Fruit fly (Drosophila melanogaster) whole organism, prepupa: Measurements from ENCODE around the gene CG31898.
A peak's percentile ranks its signal among the peaks of the same experiment; 100 is the strongest.

ENCODE experiments used
- Blimp-1 ChIP-seq: fragments of 200-800 bp; sonication (Bioruptor generic); optimal IDR thresholded peaks from 3 replicates; lab custom pipeline; 2017; ENCODE audit warnings: missing biosample characterization, missing genetic modification characterization, mild to moderate bottlenecking, moderate library complexity, missing genetic modification reagents
- CG10631 ChIP-seq: fragments of 200-800 bp; sonication (Bioruptor generic); optimal IDR thresholded peaks from 2 replicates; lab custom pipeline; 2016; ENCODE audit warnings: missing biosample characterization, missing genetic modification characterization
- CG10669 ChIP-seq: fragments of 200-800 bp; sonication (Bioruptor generic); optimal IDR thresholded peaks from 3 replicates; lab custom pipeline; 2018; ENCODE audit warnings: missing biosample characterization, mild to moderate bottlenecking, missing genetic modification characterization, moderate library complexity
- CG11294 ChIP-seq: fragments of 200-800 bp; sonication (Bioruptor generic); IDR thresholded peaks from 2 replicates; pipeline ENCODE4 v1.3.6; 2022; ENCODE audit warnings: missing biosample characterization, missing genetic modification characterization
- CG11762 ChIP-seq: fragments of 200-800 bp; sonication (Bioruptor generic); optimal IDR thresholded peaks from 3 replicates; lab custom pipeline; 2016; ENCODE audit warnings: missing biosample characterization, missing genetic modification characterization; ENCODE audit not compliant: insufficient read depth
- CG11902 ChIP-seq: fragments of 200-800 bp; sonication (Bioruptor generic); optimal IDR thresholded peaks from 3 replicates; lab custom pipeline; 2016; ENCODE audit warnings: missing biosample characterization, missing genetic modification characterization
- CG15336 ChIP-seq: fragments of 200-800 bp; sonication (Bioruptor generic); IDR thresholded peaks from 2 replicates; pipeline ENCODE4 v1.3.6; 2022; ENCODE audit warnings: missing biosample characterization, missing genetic modification characterization
- CG1621 ChIP-seq: fragments of 200-800 bp; sonication (Bioruptor generic); optimal IDR thresholded peaks from 3 replicates; lab custom pipeline; 2018; ENCODE audit warnings: missing biosample characterization, mild to moderate bottlenecking, missing genetic modification characterization
- CG31627 ChIP-seq: fragments of 200-800 bp; sonication (Bioruptor generic); optimal IDR thresholded peaks from 3 replicates; lab custom pipeline; 2016; ENCODE audit warnings: missing biosample characterization, missing genetic modification characterization
- CG32006 ChIP-seq: fragments of 200-800 bp; sonication (Bioruptor generic); optimal IDR thresholded peaks from 3 replicates; lab custom pipeline; 2017; ENCODE audit warnings: missing biosample characterization, mild to moderate bottlenecking, missing genetic modification characterization
- CG34406 ChIP-seq: fragments of 200-800 bp; sonication (Bioruptor generic); optimal IDR thresholded peaks from 3 replicates; lab custom pipeline; 2016; ENCODE audit warnings: missing biosample characterization, missing genetic modification characterization
- CG3919 ChIP-seq: fragments of 200-800 bp; sonication (Bioruptor generic); optimal IDR thresholded peaks from 3 replicates; lab custom pipeline; 2016; ENCODE audit warnings: missing biosample characterization, missing genetic modification characterization
- CG6163 ChIP-seq: fragments of 200-800 bp; sonication (Bioruptor generic); IDR thresholded peaks from 3 replicates; pipeline ENCODE4 v1.3.6; 2022; ENCODE audit warnings: missing biosample characterization, missing genetic modification characterization
- CG6276 ChIP-seq: fragments of 200-800 bp; sonication (Bioruptor generic); optimal IDR thresholded peaks from 2 replicates; lab custom pipeline; 2017; ENCODE audit warnings: missing biosample characterization, mild to moderate bottlenecking, missing genetic modification characterization
- CG6808 ChIP-seq: fragments of 200-800 bp; sonication (Bioruptor generic); optimal IDR thresholded peaks from 3 replicates; lab custom pipeline; 2017; ENCODE audit warnings: missing biosample characterization, missing genetic modification characterization, mild to moderate bottlenecking, moderate library complexity, missing genetic modification reagents
- CG6854 ChIP-seq: fragments of 200-800 bp; sonication (Bioruptor generic); optimal IDR thresholded peaks from 2 replicates; lab custom pipeline; 2017; ENCODE audit warnings: missing biosample characterization, mild to moderate bottlenecking, missing genetic modification characterization
- CG7368 ChIP-seq: fragments of 200-800 bp; sonication (Bioruptor generic); optimal IDR thresholded peaks from 3 replicates; lab custom pipeline; 2016; ENCODE audit warnings: missing biosample characterization, missing genetic modification characterization
- CG8319 ChIP-seq: fragments of 200-800 bp; sonication (Bioruptor generic); optimal IDR thresholded peaks from 3 replicates; lab custom pipeline; 2016; ENCODE audit warnings: missing biosample characterization, missing genetic modification characterization
- CG8632 ChIP-seq: fragments of 200-800 bp; sonication (Bioruptor generic); optimal IDR thresholded peaks from 3 replicates; lab custom pipeline; 2016; ENCODE audit warnings: missing biosample characterization, missing genetic modification characterization
- CG9139 ChIP-seq: fragments of 200-800 bp; sonication (Bioruptor generic); optimal IDR thresholded peaks from 3 replicates; lab custom pipeline; 2017; ENCODE audit warnings: missing biosample characterization, mild to moderate bottlenecking, missing genetic modification characterization
- Eip75B ChIP-seq: fragments of 200-800 bp; sonication (Bioruptor generic); optimal IDR thresholded peaks from 3 replicates; lab custom pipeline; 2016; ENCODE audit warnings: missing biosample characterization, missing genetic modification characterization
- Eip78C ChIP-seq: fragments of 200-800 bp; sonication (Bioruptor generic); peaks from one replicate; lab custom pipeline; 2016; ENCODE audit warnings: missing biosample characterization, missing genetic modification characterization
- Eip93F ChIP-seq: fragments of 200-800 bp; sonication (Bioruptor generic); optimal IDR thresholded peaks from 2 replicates; lab custom pipeline; 2016; ENCODE audit warnings: missing biosample characterization, mild to moderate bottlenecking, missing genetic modification characterization
- Ets21C ChIP-seq: fragments of 200-800 bp; sonication (Bioruptor generic); optimal IDR thresholded peaks from 3 replicates; lab custom pipeline; 2016; ENCODE audit warnings: missing biosample characterization, missing genetic modification characterization
- Ets96B ChIP-seq: fragments of 200-800 bp; optimal IDR thresholded peaks from 2 replicates; lab custom pipeline; 2019; ENCODE audit warnings: missing biosample characterization, mild to moderate bottlenecking, missing genetic modification characterization, moderate library complexity
- Hr38 ChIP-seq: sonication (Bioruptor generic); optimal IDR thresholded peaks from 2 replicates; lab custom pipeline; 2016; ENCODE audit warnings: missing biosample characterization, missing genetic modification characterization
- Hr39 ChIP-seq: fragments of 200-800 bp; sonication (Bioruptor generic); optimal IDR thresholded peaks from 2 replicates; lab custom pipeline; 2016; ENCODE audit warnings: missing biosample characterization, missing genetic modification characterization
- Hr4 ChIP-seq: fragments of 200-800 bp; sonication (Bioruptor generic); optimal IDR thresholded peaks from 3 replicates; lab custom pipeline; 2016; ENCODE audit warnings: missing biosample characterization, missing genetic modification characterization
- Lpt ChIP-seq: fragments of 200-800 bp; sonication (Bioruptor generic); optimal IDR thresholded peaks from 3 replicates; lab custom pipeline; 2016; ENCODE audit warnings: missing biosample characterization, missing genetic modification characterization
- Met ChIP-seq: fragments of 200-800 bp; sonication (Bioruptor generic); optimal IDR thresholded peaks from 3 replicates; lab custom pipeline; 2016; ENCODE audit warnings: missing biosample characterization, missing genetic modification characterization
- OdsH ChIP-seq: fragments of 200-800 bp; sonication (Bioruptor generic); optimal IDR thresholded peaks from 3 replicates; lab custom pipeline; 2016; ENCODE audit warnings: missing biosample characterization, missing genetic modification characterization
- Smox ChIP-seq: fragments of 200-800 bp; sonication (Bioruptor generic); optimal IDR thresholded peaks from 3 replicates; lab custom pipeline; 2016; ENCODE audit warnings: missing biosample characterization, missing genetic modification characterization
- Sox102F ChIP-seq: fragments of 200-800 bp; sonication (Bioruptor generic); optimal IDR thresholded peaks from 2 replicates; lab custom pipeline; 2016; ENCODE audit warnings: missing biosample characterization, mild to moderate bottlenecking, missing genetic modification characterization
- Sox14 ChIP-seq: fragments of 200-800 bp; sonication (Bioruptor generic); optimal IDR thresholded peaks from 3 replicates; lab custom pipeline; 2016; ENCODE audit warnings: missing biosample characterization, missing genetic modification characterization
- achi ChIP-seq: fragments of 200-800 bp; sonication (Bioruptor generic); optimal IDR thresholded peaks from 3 replicates; lab custom pipeline; 2016; ENCODE audit warnings: missing biosample characterization, missing genetic modification characterization
- acj6 ChIP-seq: fragments of 200-800 bp; sonication (Bioruptor generic); optimal IDR thresholded peaks from 3 replicates; lab custom pipeline; 2016; ENCODE audit warnings: missing biosample characterization, missing genetic modification characterization
- cyc ChIP-seq: fragments of 200-800 bp; sonication (Bioruptor generic); optimal IDR thresholded peaks from 3 replicates; lab custom pipeline; 2016; ENCODE audit warnings: missing biosample characterization, missing genetic modification characterization
- dsx ChIP-seq: fragments of 200-800 bp; optimal IDR thresholded peaks from 3 replicates; lab custom pipeline; 2019; ENCODE audit warnings: missing biosample characterization, mild to moderate bottlenecking, missing genetic modification characterization, moderate library complexity; ENCODE audit not compliant: poor library complexity, severe bottlenecking
- eg ChIP-seq: fragments of 200-800 bp; sonication (Bioruptor generic); IDR thresholded peaks from 3 replicates; pipeline ENCODE4 v1.3.6; 2022; ENCODE audit warnings: missing biosample characterization, missing genetic modification characterization
- esn ChIP-seq: fragments of 200-800 bp; sonication (Bioruptor generic); optimal IDR thresholded peaks from 2 replicates; lab custom pipeline; 2016; ENCODE audit warnings: missing biosample characterization, mild to moderate bottlenecking, missing genetic modification characterization, moderate library complexity
- fd59A ChIP-seq: fragments of 200-800 bp; sonication (Bioruptor generic); optimal IDR thresholded peaks from 2 replicates; lab custom pipeline; 2017; ENCODE audit warnings: missing biosample characterization, mild to moderate bottlenecking, missing genetic modification characterization, missing genetic modification reagents
- fd85E ChIP-seq: fragments of 200-800 bp; sonication (Bioruptor generic); optimal IDR thresholded peaks from 3 replicates; lab custom pipeline; 2016; ENCODE audit warnings: missing biosample characterization, missing genetic modification characterization
- lz ChIP-seq: fragments of 200-800 bp; sonication (Bioruptor generic); optimal IDR thresholded peaks from 3 replicates; lab custom pipeline; 2016; ENCODE audit warnings: missing biosample characterization, missing genetic modification characterization
- net ChIP-seq: fragments of 200-800 bp; sonication (Bioruptor generic); optimal IDR thresholded peaks from 3 replicates; lab custom pipeline; 2016; ENCODE audit warnings: missing biosample characterization, missing genetic modification characterization
- pdm3 ChIP-seq: fragments of 200-800 bp; sonication (Bioruptor generic); optimal IDR thresholded peaks from 3 replicates; lab custom pipeline; 2016; ENCODE audit warnings: missing biosample characterization, missing genetic modification characterization
- salr ChIP-seq, 2 experiments: fragments of 200-800 bp; sonication (Bioruptor generic); optimal IDR thresholded peaks; 3 replicates each; lab custom pipeline; 2016 to 2018; ENCODE audit warnings: missing biosample characterization in 2 of 2, missing genetic modification characterization in 2 of 2, mild to moderate bottlenecking in 1 of 2
- spab ChIP-seq: fragments of 200-800 bp; sonication (Bioruptor generic); optimal IDR thresholded peaks from 2 replicates; lab custom pipeline; 2017; ENCODE audit warnings: missing biosample characterization, mild to moderate bottlenecking, missing genetic modification characterization, missing genetic modification reagents
- ss ChIP-seq, 2 experiments: fragments of 200-800 bp; sonication (Bioruptor generic); optimal IDR thresholded peaks; 2 replicates in 1 of 2; 3 replicates in 1 of 2; lab custom pipeline; 2017 to 2018; ENCODE audit warnings: mild to moderate bottlenecking in 2 of 2, missing biosample characterization in 2 of 2, missing genetic modification characterization in 2 of 2, moderate library complexity in 1 of 2
- svp ChIP-seq: fragments of 200-800 bp; sonication (Bioruptor generic); peaks from one replicate; lab custom pipeline; 2016; ENCODE audit warnings: missing biosample characterization, missing genetic modification characterization
- topi ChIP-seq: fragments of 200-800 bp; sonication (Bioruptor generic); optimal IDR thresholded peaks from 3 replicates; lab custom pipeline; 2016; ENCODE audit warnings: missing biosample characterization, missing genetic modification characterization
- vri ChIP-seq: fragments of 200-800 bp; sonication (Bioruptor generic); optimal IDR thresholded peaks from 3 replicates; lab custom pipeline; 2016; ENCODE audit warnings: missing biosample characterization, mild to moderate bottlenecking, missing genetic modification characterization

Gene CG31898

dm6 chr2L:8420259-8420930 lies 20.2 kb downstream of the CG31898 start:
- no peak for TF ChIP-seq net (GFP tag; lab: Kevin White, UChicago)
- TF ChIP-seq svp (GFP tag; lab: Kevin White, UChicago): peak; percentile 72
- peak; percentile 17 for TF ChIP-seq pdm3 (GFP tag; lab: Kevin White, UChicago)
- TF ChIP-seq esn (GFP tag; lab: Kevin White, UChicago): no peak
- TF ChIP-seq CG10631 (GFP tag; lab: Kevin White, UChicago): peak; percentile 54
- TF ChIP-seq Sox102F (GFP tag; lab: Kevin White, UChicago): no peak
- TF ChIP-seq CG15336 (GFP tag; lab: Robert Waterston, UW): peak; percentile 32; the same call in 1 of the 2 replicates
- peak; percentile 67 for TF ChIP-seq Eip78C (GFP tag; lab: Kevin White, UChicago)
- TF ChIP-seq acj6 (GFP tag; lab: Kevin White, UChicago): peak; percentile 14
- no peak for TF ChIP-seq CG11294 (GFP tag; lab: Robert Waterston, UW)
- peak; percentile 67 for TF ChIP-seq CG9139 (GFP tag; lab: Kevin White, UChicago)
- TF ChIP-seq CG6854 (GFP tag; lab: Kevin White, UChicago): no peak
- TF ChIP-seq Hr38 (GFP tag; lab: Kevin White, UChicago): no peak
- peak; percentile 46 for TF ChIP-seq CG1621 (tag; lab: Kevin White, UChicago)
- TF ChIP-seq salr (GFP tag; optimal IDR thresholded peaks at IDR 0.05; lab: Kevin White, UChicago): no peak
- peak; percentile 75 to 82 for TF ChIP-seq ss (GFP tag; optimal IDR thresholded peaks at IDR 0.05; lab: Kevin White, UChicago)
- peak; percentile 7 for TF ChIP-seq achi (GFP tag; lab: Kevin White, UChicago)
- peak; percentile 15 for TF ChIP-seq Eip75B
- peak; percentile 72 for TF ChIP-seq dsx (GFP tag; lab: Kevin White, UChicago)
- TF ChIP-seq Sox14 (GFP tag; lab: Kevin White, UChicago): peak; percentile 7
- TF ChIP-seq Eip93F (GFP tag; lab: Kevin White, UChicago): no peak
- TF ChIP-seq Hr39 (GFP tag; lab: Kevin White, UChicago): no peak
- TF ChIP-seq CG8319 (GFP tag; lab: Kevin White, UChicago): no peak
- no peak for TF ChIP-seq CG34406 (GFP tag; lab: Kevin White, UChicago)
- peak; percentile 22 for TF ChIP-seq CG10669 (GFP tag; lab: Kevin White, UChicago)
- no peak for TF ChIP-seq Blimp-1
- TF ChIP-seq CG31627: peak; percentile 2
- TF ChIP-seq spab: peak; percentile 40
- no peak for TF ChIP-seq topi (GFP tag; lab: Kevin White, UChicago)
- TF ChIP-seq Smox (GFP tag; lab: Kevin White, UChicago): peak; percentile 23
- peak; percentile 7; the same call in 1 of the 3 replicates for TF ChIP-seq eg
- peak; percentile 37 for TF ChIP-seq Ets96B (tag; lab: Kevin White, UChicago)
- no peak for TF ChIP-seq cyc (GFP tag; lab: Kevin White, UChicago)
- peak; percentile 6 for TF ChIP-seq Lpt (GFP tag; lab: Kevin White, UChicago)
- TF ChIP-seq Ets21C (GFP tag; lab: Kevin White, UChicago): no peak
- peak; percentile 72; the same call in 2 of the 3 replicates for TF ChIP-seq CG6163 (GFP tag; lab: Robert Waterston, UW)
- TF ChIP-seq CG11902 (GFP tag; lab: Kevin White, UChicago): no peak
- TF ChIP-seq Met: peak; percentile 11
- peak; percentile 29 for TF ChIP-seq CG8632
- TF ChIP-seq vri (GFP tag; lab: Kevin White, UChicago): no peak
- peak; percentile 75 for TF ChIP-seq CG6808 (GFP tag; lab: Kevin White, UChicago)
- no peak for TF ChIP-seq CG11762 (GFP tag; lab: Kevin White, UChicago)
- peak; percentile 44 for TF ChIP-seq OdsH
- peak; percentile 9 for TF ChIP-seq fd59A (GFP tag; lab: Kevin White, UChicago)
- TF ChIP-seq Hr4 (GFP tag; lab: Kevin White, UChicago): peak; percentile 35
- no peak for TF ChIP-seq fd85E (GFP tag; lab: Kevin White, UChicago)
- TF ChIP-seq lz (GFP tag; lab: Kevin White, UChicago): no peak
- peak; percentile 63 for TF ChIP-seq CG32006 (GFP tag; lab: Kevin White, UChicago)
- no peak for TF ChIP-seq CG7368
- peak; percentile 9 for TF ChIP-seq CG3919 (GFP tag; lab: Kevin White, UChicago)
- TF ChIP-seq CG6276 (GFP tag; lab: Kevin White, UChicago): no peak
